Worm (Caenorhabditis elegans): ENCODE results near the gene srw-123.
"Not testable (repeated sequence)": the region's sequence is repeated elsewhere in the genome, so short reads cannot be mapped to it uniquely, and the experiment has no call there.

The srw-123 gene

DNA sequence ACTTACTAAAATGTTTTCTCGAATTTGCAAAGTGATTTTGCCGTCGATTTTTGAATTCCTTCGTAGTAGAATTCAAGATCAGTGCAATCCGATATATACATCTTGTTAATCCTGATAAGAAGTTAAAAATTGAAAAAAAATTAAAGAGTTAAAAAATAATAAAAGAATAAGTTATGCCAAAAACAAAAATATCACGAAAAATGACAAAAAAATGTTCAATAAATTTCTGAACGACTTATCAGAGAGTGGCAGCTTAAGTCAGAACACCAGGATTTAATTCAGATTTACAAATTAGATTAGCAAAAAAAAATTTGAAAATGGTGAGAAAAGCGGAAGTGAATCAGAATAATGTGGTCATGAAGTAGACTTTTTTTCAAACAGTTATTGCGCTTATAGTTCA is at the start of gene srw-123:
srw-123 (minus strand) TSS at position 101 of the 400 bp plus-strand sequence.
- TF ChIP-seq unc-62 (GFP tag; optimal IDR thresholded peaks at IDR 0.05), result not testable (repeated sequence)

DNA sequence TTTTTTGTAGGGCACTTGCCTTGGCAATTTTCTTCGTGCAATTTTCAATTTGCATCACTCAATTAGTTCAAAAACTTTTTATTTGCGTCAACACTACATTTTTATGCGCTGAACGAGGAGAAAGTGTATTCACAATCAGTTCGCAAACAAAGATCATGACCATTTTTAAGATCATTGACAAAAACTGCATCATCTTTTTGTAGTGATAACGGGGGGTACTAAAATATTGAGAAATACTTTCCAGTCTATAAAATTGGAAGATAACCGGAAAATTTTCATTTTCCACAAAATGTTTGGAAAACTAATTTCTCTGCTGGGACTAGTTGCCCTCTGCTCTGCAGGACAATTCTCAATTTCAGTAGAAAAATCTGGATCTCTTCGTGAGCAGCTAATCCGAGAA is 49.1 kb upstream of the srw-123 start, which contains the start of gene asp-8:
asp-8 (plus strand) TSS at position 276 of the 400 bp plus-strand sequence.
- TF ChIP-seq unc-62 (GFP tag; optimal IDR thresholded peaks at IDR 0.05), result no peak

- TF ChIP-seq unc-62 (GFP tag; optimal IDR thresholded peaks at IDR 0.05), result no peak
These were observed 46.1 kb upstream of the srw-123 start, which contains the start of gene irld-12 for ce11 chrV:3021306-3021705. Gene irld-12 (minus strand): TSS chrV:3021406.

- no peak for TF ChIP-seq unc-62 (GFP tag; optimal IDR thresholded peaks at IDR 0.05)
These were observed 42.7 kb upstream of the srw-123 start for ce11 chrV:3017930-3018329.

ce11 chrV:3014185-3014584 is 39.0 kb upstream of the srw-123 start, which contains the start of gene K12D9.1:
Gene K12D9.1 (plus strand): TSS chrV:3014485.
- TF ChIP-seq unc-62 (GFP tag; optimal IDR thresholded peaks at IDR 0.05), result no peak

ce11 chrV:3011394-3011793 is 36.2 kb upstream of the srw-123 start, which contains the start of gene srw-135:
Gene srw-135 (minus strand): TSS chrV:3011494.
- TF ChIP-seq unc-62 (GFP tag; optimal IDR thresholded peaks at IDR 0.05), result no peak

ce11 chrV:3010468-3010867 is 35.3 kb upstream of the srw-123 start, which contains the start of gene srw-136:
Gene srw-136 (minus strand): TSS chrV:3010568.
- no peak for TF ChIP-seq unc-62 (GFP tag; optimal IDR thresholded peaks at IDR 0.05)

DNA sequence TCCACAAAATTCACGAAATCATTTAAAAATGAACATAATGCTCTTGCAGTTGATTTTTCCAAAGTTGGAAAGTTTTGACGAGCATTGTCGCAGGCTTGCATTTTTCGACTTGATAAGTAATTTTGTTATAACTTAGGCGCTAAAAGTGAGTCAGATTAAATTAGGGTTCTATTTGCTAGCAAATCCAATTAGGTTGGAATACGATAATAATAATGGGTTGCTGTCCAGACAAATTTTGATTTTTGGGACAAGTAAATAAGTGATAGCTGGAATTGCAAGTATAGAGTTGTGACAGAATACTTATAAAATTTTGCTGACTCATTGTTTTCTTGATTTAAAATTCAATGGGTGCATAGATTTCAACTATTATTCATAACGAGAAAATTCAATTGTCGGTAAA is 30.8 kb upstream of the srw-123 start, which contains the start of gene srw-112:
srw-112 (minus strand) TSS at position 101 of the 400 bp plus-strand sequence.
- no peak for TF ChIP-seq unc-62 (GFP tag; optimal IDR thresholded peaks at IDR 0.05)

DNA sequence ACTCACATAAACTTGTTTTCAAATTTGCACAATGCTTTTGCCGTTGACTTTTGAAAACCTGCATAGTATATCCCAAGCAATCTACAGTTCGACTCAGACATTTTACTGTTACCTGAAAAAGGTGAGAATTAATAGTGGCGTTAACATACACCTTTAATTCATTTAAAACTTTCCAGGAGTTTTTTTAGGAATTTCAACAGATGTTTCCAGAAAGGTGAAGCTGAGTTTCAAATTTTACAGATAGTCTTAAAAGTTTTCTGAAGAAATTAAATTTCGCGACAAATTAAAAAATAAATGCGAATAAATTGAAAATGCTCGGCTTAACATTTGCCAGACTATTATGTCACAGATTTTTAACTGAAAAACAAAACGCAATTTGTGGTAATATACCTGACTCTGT is 24.6 kb upstream of the srw-123 start, which contains the start of gene srw-119:
srw-119 (minus strand) TSS at position 101 of the 400 bp plus-strand sequence.
- TF ChIP-seq unc-62 (GFP tag; optimal IDR thresholded peaks at IDR 0.05), result no peak

- no peak for TF ChIP-seq unc-62 (GFP tag; optimal IDR thresholded peaks at IDR 0.05)
These were observed 20.9 kb upstream of the srw-123 start, which contains the start of gene srw-120 for ce11 chrV:2996105-2996504. Gene srw-120 (minus strand): TSS chrV:2996205.

ce11 chrV:2993816-2994215 is 18.6 kb upstream of the srw-123 start, which contains the start of gene srw-115:
Gene srw-115 (minus strand): TSS chrV:2993916.
- no peak for TF ChIP-seq unc-62 (GFP tag; optimal IDR thresholded peaks at IDR 0.05)

DNA sequence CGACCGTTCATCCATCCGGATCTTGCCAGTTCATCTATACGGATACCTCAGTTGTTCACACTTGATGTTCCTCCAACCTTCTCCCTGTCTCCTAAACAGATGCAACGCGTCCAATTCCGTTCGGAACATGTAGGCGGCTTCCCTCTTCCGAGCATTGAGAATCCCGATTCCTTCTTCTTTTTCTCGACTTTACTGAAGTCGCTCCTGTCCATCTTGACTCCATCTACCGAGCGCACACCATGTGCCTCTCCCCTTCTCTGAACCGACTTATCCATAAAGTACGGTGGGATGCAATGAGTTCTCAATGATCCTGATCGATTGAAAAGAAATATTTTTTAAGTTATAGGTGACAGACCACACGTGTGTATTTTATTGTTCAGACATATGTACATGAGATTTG is 16.9 kb upstream of the srw-123 start:
- no peak for TF ChIP-seq unc-62 (GFP tag; optimal IDR thresholded peaks at IDR 0.05)

DNA sequence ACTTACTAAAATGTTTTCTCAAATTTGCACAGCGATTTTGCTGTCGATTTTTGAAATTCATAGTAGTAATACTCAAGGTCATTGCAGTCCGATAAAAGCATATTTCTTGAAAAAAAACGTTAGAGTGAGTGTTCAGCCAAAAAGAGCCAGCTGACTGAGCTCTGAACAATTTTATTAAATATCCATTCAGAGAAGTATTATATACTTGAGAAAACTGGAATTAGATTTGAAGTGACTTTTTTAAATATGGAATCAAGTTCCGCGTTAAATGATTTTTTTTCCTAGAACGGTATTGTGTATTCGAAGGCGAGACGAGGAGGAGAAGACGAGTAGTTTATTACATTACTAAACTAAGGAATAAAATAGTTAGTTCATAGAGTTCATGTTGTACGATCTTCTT is 16.3 kb upstream of the srw-123 start, which contains the start of gene srw-121:
srw-121 (minus strand) TSS at position 101 of the 400 bp plus-strand sequence.
- no peak for TF ChIP-seq unc-62 (GFP tag; optimal IDR thresholded peaks at IDR 0.05)

ce11 chrV:2987407-2987806 is 12.2 kb upstream of the srw-123 start, which contains the start of gene srh-85:
Gene srh-85 (minus strand): TSS chrV:2987507.
- no peak for TF ChIP-seq unc-62 (GFP tag; optimal IDR thresholded peaks at IDR 0.05)

DNA sequence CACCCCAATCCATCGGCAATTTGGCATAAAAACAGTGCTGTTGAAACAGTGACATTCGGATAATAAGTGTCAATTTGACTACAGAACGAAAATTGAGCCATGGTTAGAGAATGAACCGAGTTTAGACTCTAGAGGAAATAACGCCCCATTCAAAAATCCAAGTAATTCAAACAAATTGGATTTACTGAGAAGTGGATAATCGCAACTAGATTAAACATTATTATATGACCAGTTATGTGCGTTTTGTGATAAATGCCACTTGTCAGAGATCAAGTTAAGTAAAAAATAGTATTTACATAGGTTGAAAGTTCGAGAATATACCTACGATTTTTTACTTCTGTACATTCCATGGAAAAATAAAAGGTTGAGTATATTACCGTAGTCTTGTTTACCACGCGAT is 10.1 kb upstream of the srw-123 start, which contains the start of gene srw-139:
srw-139 (minus strand) TSS at position 101 of the 400 bp plus-strand sequence.
- TF ChIP-seq unc-62 (GFP tag; optimal IDR thresholded peaks at IDR 0.05), result no peak

- TF ChIP-seq unc-62 (GFP tag; optimal IDR thresholded peaks at IDR 0.05), result no peak
These were observed 8.2 kb upstream of the srw-123 start, which contains the start of gene srw-117 for ce11 chrV:2983351-2983750. Gene srw-117 (minus strand): TSS chrV:2983451.

ce11 chrV:2979978-2980377 is 4.8 kb upstream of the srw-123 start, which contains the start of gene srw-118:
Gene srw-118 (minus strand): TSS chrV:2980078.
- no peak for TF ChIP-seq unc-62 (GFP tag; optimal IDR thresholded peaks at IDR 0.05)

Measured in whole organism, dauer.